Worm (Caenorhabditis elegans): ENCODE measurements around the gene rcq-5.

ce11 chrIII:4106611-4107010, 48.8 kb upstream of the rcq-5 start:
- TF ChIP-seq ama-1 (optimal IDR thresholded peaks at IDR 0.05) (no peak), hmg-4 (GFP tag; optimal IDR thresholded peaks at IDR 0.05) (no peak), tbx-37 (GFP tag; conservative IDR thresholded peaks at IDR 0.05) (no peak), hmbx-1 (tag; optimal IDR thresholded peaks at IDR 0.05) (no peak), scrt-1 (GFP tag; IDR thresholded peaks at IDR 0.05) (no peak)

All from whole organism, early embryonic.